Worm (Caenorhabditis elegans): ENCODE results near the gene srx-24.

DNA sequence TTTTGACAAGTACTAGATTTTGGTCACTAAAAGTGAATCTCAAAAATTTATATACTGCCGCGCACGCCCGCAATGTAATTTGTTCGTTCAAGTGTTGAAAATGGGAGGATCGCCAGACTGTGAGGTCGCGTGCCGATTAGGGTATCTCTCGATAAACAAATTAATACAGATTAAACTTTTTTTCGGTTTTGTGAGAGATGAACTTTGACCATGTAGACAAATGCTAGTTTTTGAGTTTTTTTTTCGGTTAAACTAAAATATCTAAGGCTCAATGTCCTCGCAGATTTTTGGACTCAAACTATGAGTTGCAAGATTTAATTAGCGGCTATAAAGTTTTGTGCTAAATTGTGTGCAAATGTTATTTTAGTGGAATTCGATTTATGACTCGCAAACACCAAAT is 19.8 kb upstream of the srx-24 start, which contains the start of gene dhs-15:
- TF ChIP-seq snpc-4 (tag; optimal IDR thresholded peaks at IDR 0.05) = no peak
- TF ChIP-seq nhr-76 (tag; optimal IDR thresholded peaks at IDR 0.05) = no peak

Data from whole organism, mixed stage, embryonic.